Fruit fly (Drosophila melanogaster) whole organism, wandering third instar larva: Measurements from ENCODE around the gene P5CDh1.

Experiments used
- Abd-B ChIP-seq: fragments of >200 bp; optimal IDR thresholded peaks from 2 replicates; lab custom pipeline; 2017; ENCODE audit warnings: missing biosample characterization, missing genetic modification characterization
- CG32264 ChIP-seq: fragments of 200-800 bp; sonication (Bioruptor generic); optimal IDR thresholded peaks from 2 replicates; lab custom pipeline; 2016; ENCODE audit warnings: missing biosample characterization, missing genetic modification characterization
- CG9705 ChIP-seq: fragments of 200-800 bp; sonication (Bioruptor generic); optimal IDR thresholded peaks from 2 replicates; lab custom pipeline; 2018; ENCODE audit warnings: missing biosample characterization, mild to moderate bottlenecking, missing genetic modification characterization
- CrebA ChIP-seq: fragments of 200-800 bp; sonication (Bioruptor generic); optimal IDR thresholded peaks from 2 replicates; lab custom pipeline; 2016; ENCODE audit warnings: missing biosample characterization, mild to moderate bottlenecking, missing genetic modification characterization, borderline replicate concordance
- Dfd ChIP-seq: fragments of >200 bp; optimal IDR thresholded peaks from 2 replicates; lab custom pipeline; 2017; ENCODE audit warnings: missing biosample characterization, missing genetic modification characterization
- Dif ChIP-seq: fragments of 200-275, 200-300 bp; sonication (Bioruptor generic); optimal IDR thresholded peaks from 2 replicates; lab custom pipeline; 2018; ENCODE audit warnings: missing biosample characterization, missing genetic modification characterization; ENCODE audit not compliant: partially characterized antibody
- GATAd ChIP-seq: sonication (Bioruptor generic); optimal IDR thresholded peaks from 2 replicates; lab custom pipeline; 2016; ENCODE audit warnings: missing biosample characterization, missing genetic modification characterization
- HLH106 ChIP-seq: fragments of 200-800 bp; optimal IDR thresholded peaks from 3 replicates; lab custom pipeline; 2019; ENCODE audit warnings: missing biosample characterization, mild to moderate bottlenecking, missing genetic modification characterization, moderate library complexity
- Hnf4 ChIP-seq: fragments of 200-800 bp; sonication (Bioruptor generic); optimal IDR thresholded peaks from 2 replicates; lab custom pipeline; 2016; ENCODE audit warnings: missing biosample characterization, mild to moderate bottlenecking, missing genetic modification characterization
- Hr78 ChIP-seq: fragments of >200 bp; optimal IDR thresholded peaks from 2 replicates; lab custom pipeline; 2017; ENCODE audit warnings: missing biosample characterization, missing genetic modification characterization
- Hr83 ChIP-seq: fragments of 200-300 bp; sonication (Bioruptor generic); optimal IDR thresholded peaks from 2 replicates; lab custom pipeline; 2016; ENCODE audit warnings: missing biosample characterization, mild to moderate bottlenecking, missing genetic modification characterization, moderate library complexity; ENCODE audit not compliant: poor library complexity, severe bottlenecking
- Jra ChIP-seq: sonication (Bioruptor generic); optimal IDR thresholded peaks from 2 replicates; lab custom pipeline; 2016; ENCODE audit warnings: missing biosample characterization, missing genetic modification characterization
- Mio ChIP-seq: sonication (Bioruptor generic); optimal IDR thresholded peaks from 2 replicates; lab custom pipeline; 2016; ENCODE audit warnings: missing biosample characterization, missing genetic modification characterization
- Myc ChIP-seq: fragments of >200 bp; optimal IDR thresholded peaks from 2 replicates; lab custom pipeline; 2017
- N ChIP-seq: fragments of >200 bp; optimal IDR thresholded peaks from 2 replicates; lab custom pipeline; 2018; ENCODE audit warnings: missing biosample characterization, missing external identifiers, missing genetic modification characterization
- OdsH ChIP-seq: fragments of 200-800 bp; sonication (Bioruptor generic); optimal IDR thresholded peaks from 2 replicates; lab custom pipeline; 2016; ENCODE audit warnings: missing biosample characterization, mild to moderate bottlenecking, missing genetic modification characterization
- Rel ChIP-seq, 2 experiments: fragments of 200-800 bp; sonication (Bioruptor generic) in 1 of 2; optimal IDR thresholded peaks; 2 replicates in 1 of 2; 3 replicates in 1 of 2; lab custom pipeline; 2016 to 2019; ENCODE audit warnings: mild to moderate bottlenecking in 2 of 2, missing biosample characterization in 2 of 2, missing genetic modification characterization in 2 of 2, moderate library complexity in 1 of 2
- Sp1 ChIP-seq: fragments of 200-800 bp; sonication (Bioruptor generic); optimal IDR thresholded peaks from 3 replicates; lab custom pipeline; 2019; ENCODE audit warnings: missing biosample characterization, mild to moderate bottlenecking, missing genetic modification characterization, moderate library complexity
- Vsx2 ChIP-seq: fragments of 200-300, 225-300 bp; sonication (Bioruptor generic); optimal IDR thresholded peaks from 2 replicates; lab custom pipeline; 2018; ENCODE audit warnings: missing biosample characterization, missing genetic modification characterization; ENCODE audit not compliant: partially characterized antibody
- br ChIP-seq: fragments of 200-800 bp; sonication (Bioruptor generic); optimal IDR thresholded peaks from 2 replicates; lab custom pipeline; 2016; ENCODE audit warnings: missing biosample characterization, missing genetic modification characterization
- brk ChIP-seq: fragments of 200-800 bp; sonication (Bioruptor generic); optimal IDR thresholded peaks from 2 replicates; lab custom pipeline; 2016; ENCODE audit warnings: missing biosample characterization, mild to moderate bottlenecking, missing genetic modification characterization
- dl ChIP-seq, 2 experiments: fragments of 175-275, 200-275 bp in 1 of 2; fragments of 200-275 bp in 1 of 2; sonication (Bioruptor generic); optimal IDR thresholded peaks; lab custom pipeline; 2018; ENCODE audit warnings: mild to moderate bottlenecking in 2 of 2, missing biosample characterization in 2 of 2, missing genetic modification characterization in 2 of 2, moderate library complexity in 2 of 2; ENCODE audit not compliant: partially characterized antibody in 2 of 2, insufficient read depth in 1 of 2
- dmrt93B ChIP-seq: fragments of 200-800 bp; sonication (Bioruptor generic); optimal IDR thresholded peaks from 2 replicates; lab custom pipeline; 2018; ENCODE audit warnings: missing biosample characterization, mild to moderate bottlenecking, missing genetic modification characterization
- dsf ChIP-seq: sonication (Bioruptor generic); optimal IDR thresholded peaks from 2 replicates; lab custom pipeline; 2016; ENCODE audit warnings: missing biosample characterization, missing genetic modification characterization, borderline replicate concordance
- ey ChIP-seq: fragments of 200-800 bp; sonication (Bioruptor generic); optimal IDR thresholded peaks from 2 replicates; lab custom pipeline; 2016; ENCODE audit warnings: missing biosample characterization, missing genetic modification characterization
- foxo ChIP-seq, 2 experiments: fragments of 200-800 bp; sonication (Bioruptor generic); optimal IDR thresholded peaks; 2 replicates in 1 of 2; 3 replicates in 1 of 2; lab custom pipeline; 2016 to 2017; ENCODE audit warnings: missing biosample characterization in 2 of 2, missing genetic modification characterization in 2 of 2
- fru ChIP-seq: fragments of 200-800 bp; sonication (Bioruptor generic); optimal IDR thresholded peaks from 3 replicates; lab custom pipeline; 2016; ENCODE audit warnings: missing biosample characterization, mild to moderate bottlenecking, missing genetic modification characterization
- h ChIP-seq: fragments of 200-800 bp; sonication (Bioruptor generic); optimal IDR thresholded peaks from 3 replicates; lab custom pipeline; 2016; ENCODE audit warnings: missing biosample characterization, mild to moderate bottlenecking, missing genetic modification characterization
- jim ChIP-seq: fragments of 175-275, 200-325 bp; sonication (Bioruptor generic); optimal IDR thresholded peaks from 2 replicates; lab custom pipeline; 2016; ENCODE audit warnings: missing biosample characterization, mild to moderate bottlenecking, missing genetic modification characterization
- lola ChIP-seq: fragments of >200 bp; optimal IDR thresholded peaks from 2 replicates; lab custom pipeline; 2017; ENCODE audit warnings: missing biosample characterization, missing genetic modification characterization
- pan ChIP-seq: fragments of >200 bp; optimal IDR thresholded peaks from 2 replicates; lab custom pipeline; 2017
- psq ChIP-seq: fragments of 200-800 bp; sonication (Bioruptor generic); optimal IDR thresholded peaks from 3 replicates; lab custom pipeline; 2017; ENCODE audit warnings: missing biosample characterization, mild to moderate bottlenecking, missing genetic modification characterization, moderate library complexity
- rgr ChIP-seq: fragments of 200-800 bp; sonication (Bioruptor generic); optimal IDR thresholded peaks from 3 replicates; lab custom pipeline; 2016; ENCODE audit warnings: missing biosample characterization, mild to moderate bottlenecking, missing genetic modification characterization
- sage ChIP-seq: fragments of 200-800 bp; sonication (Bioruptor generic); optimal IDR thresholded peaks from 2 replicates; lab custom pipeline; 2016; ENCODE audit warnings: missing biosample characterization, mild to moderate bottlenecking, missing genetic modification characterization
- sv ChIP-seq: fragments of 200-800 bp; sonication (Bioruptor generic); optimal IDR thresholded peaks from 3 replicates; lab custom pipeline; 2016; ENCODE audit warnings: missing biosample characterization, missing genetic modification characterization
- tai ChIP-seq: sonication (Bioruptor generic); optimal IDR thresholded peaks from 2 replicates; lab custom pipeline; 2016; ENCODE audit warnings: missing biosample characterization, missing genetic modification characterization
- usp ChIP-seq: fragments of >200 bp; optimal IDR thresholded peaks from 2 replicates; lab custom pipeline; 2017; ENCODE audit warnings: missing biosample characterization, missing genetic modification characterization
- woc ChIP-seq: sonication (Bioruptor generic); optimal IDR thresholded peaks from 2 replicates; lab custom pipeline; 2016; ENCODE audit warnings: missing biosample characterization, mild to moderate bottlenecking, missing genetic modification characterization

P5CDh1 gene

DNA sequence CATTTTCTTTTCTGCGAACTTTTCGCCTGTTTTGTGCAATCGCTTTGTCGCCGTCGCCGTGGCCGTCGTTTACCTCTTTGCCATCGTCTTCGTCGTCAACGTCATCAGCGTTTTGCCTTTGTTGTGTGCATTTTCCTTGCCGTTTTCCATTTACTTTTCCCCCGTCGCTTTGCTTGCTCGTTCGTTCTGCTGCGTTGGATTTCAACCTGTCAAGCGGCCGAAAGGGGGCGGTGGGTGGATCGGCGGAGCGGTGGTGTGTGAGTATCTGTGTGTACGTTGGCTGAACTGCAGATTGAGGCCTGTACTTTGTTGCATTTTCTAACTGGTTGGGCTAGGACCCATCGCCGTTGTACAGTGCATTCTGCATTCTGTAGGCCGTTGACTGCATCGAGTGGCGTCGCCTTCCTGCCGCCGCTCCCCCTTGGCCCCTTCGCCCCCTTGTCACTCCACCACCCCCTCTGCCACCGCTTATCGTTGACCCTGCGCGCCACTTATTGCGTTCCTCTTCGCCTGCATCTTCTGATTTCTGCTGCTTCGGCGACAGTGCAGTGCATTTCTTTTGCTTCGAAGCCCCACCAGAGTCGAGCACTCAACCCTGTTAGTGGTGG lies 42.0 kb upstream of the P5CDh1 start:
- peak; percentile 87 for TF ChIP-seq psq (GFP tag; lab: Kevin White, UChicago)
- TF ChIP-seq usp (GFP tag; lab: Kevin White, UChicago) = no peak
- TF ChIP-seq sv (GFP tag; lab: Kevin White, UChicago) = no peak
- no peak for TF ChIP-seq Hnf4 (GFP tag; lab: Kevin White, UChicago)
- TF ChIP-seq Myc (lab: Kevin White, UChicago) = no peak

DNA sequence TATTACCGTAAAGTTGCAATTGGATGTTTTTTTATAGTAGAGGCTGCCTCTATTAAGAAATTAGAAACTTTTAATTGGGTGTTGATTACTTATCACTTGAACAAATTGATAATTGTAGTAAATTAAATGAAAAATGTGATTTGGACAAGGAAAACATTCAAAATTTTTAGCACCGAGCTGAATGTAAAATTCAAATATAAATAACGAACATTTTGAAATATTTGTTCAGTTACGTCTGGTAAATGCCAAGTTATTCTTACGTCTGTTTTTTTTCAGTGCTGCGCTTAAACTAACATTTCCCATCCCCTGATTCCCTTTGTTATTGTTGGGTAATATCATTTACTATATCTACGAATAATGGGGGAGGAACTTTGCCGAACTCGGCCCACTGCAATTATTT lies 40.9 kb upstream of the P5CDh1 start:
- no peak for TF ChIP-seq ey (GFP tag; lab: Kevin White, UChicago)
- no peak for TF ChIP-seq foxo (GFP tag; optimal IDR thresholded peaks at IDR 0.05; lab: Kevin White, UChicago)
- no peak for TF ChIP-seq CG32264
- no peak for TF ChIP-seq h (GFP tag; lab: Kevin White, UChicago)
- no peak for TF ChIP-seq Hr83 (GFP tag; lab: Kevin White, UChicago)
- TF ChIP-seq dsf (GFP tag; lab: Kevin White, UChicago) = no peak
- no peak for TF ChIP-seq GATAd
- TF ChIP-seq OdsH = no peak
- no peak for TF ChIP-seq Vsx2
- TF ChIP-seq br (GFP tag; lab: Kevin White, UChicago) = no peak

DNA sequence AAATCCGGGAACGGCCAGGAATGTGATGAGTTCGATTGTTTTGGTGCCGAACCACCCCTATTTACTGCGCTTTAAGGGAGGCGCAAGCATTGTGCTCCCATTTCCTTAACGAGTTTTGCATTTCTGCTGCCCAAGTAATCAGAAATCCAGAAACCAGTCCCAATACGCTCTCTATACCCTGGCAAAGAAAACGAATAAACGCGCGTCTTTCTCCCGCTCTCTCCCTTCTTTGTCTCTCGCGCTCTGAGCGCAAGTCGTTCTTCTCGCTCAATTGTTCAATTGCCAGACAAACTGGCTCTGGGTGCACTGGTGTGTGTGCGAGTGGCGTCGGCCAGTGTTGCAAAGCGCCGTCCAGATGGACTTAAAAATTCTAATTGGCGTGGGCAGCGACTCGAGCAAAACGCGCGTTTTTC lies 39.2 kb upstream of the P5CDh1 start:
- TF ChIP-seq pan (lab: Kevin White, UChicago) = peak; percentile 85
- TF ChIP-seq woc (GFP tag; lab: Kevin White, UChicago) = peak; percentile 98
- TF ChIP-seq Dfd (GFP tag; lab: Kevin White, UChicago) = no peak
- peak; percentile 99 for TF ChIP-seq ey (GFP tag; lab: Kevin White, UChicago)
- peak; percentile 93 for TF ChIP-seq sv (GFP tag; lab: Kevin White, UChicago)
- peak; percentile 50 for TF ChIP-seq CG9705 (GFP tag; lab: Kevin White, UChicago)
- peak; percentile 65 for TF ChIP-seq GATAd
- TF ChIP-seq psq (GFP tag; lab: Kevin White, UChicago) = peak; percentile 100
- TF ChIP-seq rgr (GFP tag; lab: Kevin White, UChicago) = peak; percentile 99
- no peak for TF ChIP-seq N (GFP tag; lab: Kevin White, UChicago)
- TF ChIP-seq dl (GFP tag; optimal IDR thresholded peaks at IDR 0.05; lab: Kevin White, UChicago; ENCODE audit: insufficient read depth in 1 of 2, partially characterized antibody in 2 of 2) = peak; percentile 97 to 98
- TF ChIP-seq fru (GFP tag; lab: Kevin White, UChicago) = peak; percentile 99
- peak; percentile 59 for TF ChIP-seq jim
- peak; percentile 97 for TF ChIP-seq Hnf4 (GFP tag; lab: Kevin White, UChicago)
- TF ChIP-seq dsf (GFP tag; lab: Kevin White, UChicago) = peak; percentile 79
- TF ChIP-seq OdsH = peak; percentile 98
- peak; percentile 96 for TF ChIP-seq CG32264
- no peak for TF ChIP-seq Abd-B (GFP tag; lab: Kevin White, UChicago)
- TF ChIP-seq HLH106 (tag; lab: Kevin White, UChicago) = peak; percentile 97
- peak; percentile 98 for TF ChIP-seq Dif
- peak; percentile 91 for TF ChIP-seq Hr83 (GFP tag; lab: Kevin White, UChicago)
- TF ChIP-seq lola (GFP tag; lab: Kevin White, UChicago) = no peak
- peak; percentile 95 for TF ChIP-seq Sp1 (GFP tag; lab: Kevin White, UChicago)
- TF ChIP-seq h (GFP tag; lab: Kevin White, UChicago) = peak; percentile 98
- TF ChIP-seq Rel (GFP tag; optimal IDR thresholded peaks at IDR 0.05; lab: Kevin White, UChicago) = peak; percentile 76
- TF ChIP-seq Rel (tag; optimal IDR thresholded peaks at IDR 0.05; lab: Kevin White, UChicago) = peak; percentile 66
- TF ChIP-seq tai = peak; percentile 96
- peak; percentile 95 for TF ChIP-seq Jra (GFP tag; lab: Kevin White, UChicago)
- TF ChIP-seq Myc (lab: Kevin White, UChicago) = no peak
- TF ChIP-seq Hr78 (GFP tag; lab: Kevin White, UChicago) = no peak
- peak; percentile 93 for TF ChIP-seq Mio (GFP tag; lab: Kevin White, UChicago)
- TF ChIP-seq Vsx2 = peak; percentile 92
- TF ChIP-seq CrebA (GFP tag; lab: Kevin White, UChicago) = peak; percentile 88
- TF ChIP-seq br (GFP tag; lab: Kevin White, UChicago) = peak; percentile 99
- TF ChIP-seq dmrt93B (GFP tag; lab: Kevin White, UChicago) = peak; percentile 96
- peak; percentile 91 to 99 for TF ChIP-seq foxo (GFP tag; optimal IDR thresholded peaks at IDR 0.05; lab: Kevin White, UChicago)
- TF ChIP-seq usp (GFP tag; lab: Kevin White, UChicago) = no peak
- peak; percentile 93 for TF ChIP-seq brk (GFP tag; lab: Kevin White, UChicago)
- peak; percentile 92 for TF ChIP-seq sage (GFP tag; lab: Kevin White, UChicago)
